Worm (Caenorhabditis elegans) whole organism, L2 larva: ENCODE data around the gene pes-23.

Experiments
- C34F6.9 ChIP-seq: fragments of 150-350 bp; optimal IDR thresholded peaks from 2 replicates; lab custom pipeline; 2014; ENCODE audit warnings: missing biosample characterization, missing genetic modification characterization
- F13H6.1 ChIP-seq: sonication (generic microtip); optimal IDR thresholded peaks from 2 replicates; lab custom pipeline; 2016; ENCODE audit warnings: missing genetic modification characterization, missing compliant biosample characterization
- R02D3.7 ChIP-seq: fragments of 150-350 bp; optimal IDR thresholded peaks from 2 replicates; lab custom pipeline; 2014; ENCODE audit warnings: missing biosample characterization, missing genetic modification characterization
- Y55F3AM.14 ChIP-seq: fragments of 200-800 bp; sonication (Bioruptor generic); optimal IDR thresholded peaks from 2 replicates; lab custom pipeline; 2018; ENCODE audit warnings: mild to moderate bottlenecking, missing genetic modification characterization, missing compliant biosample characterization
- ZK546.5 ChIP-seq: sonication (generic microtip); optimal IDR thresholded peaks from 2 replicates; lab custom pipeline; 2017; ENCODE audit warnings: missing biosample characterization, missing genetic modification characterization
- aly-2 ChIP-seq: fragments of 150-350 bp; optimal IDR thresholded peaks from 2 replicates; lab custom pipeline; 2014; ENCODE audit warnings: missing biosample characterization, missing genetic modification characterization
- blmp-1 ChIP-seq: sonication (generic microtip); optimal IDR thresholded peaks from 2 replicates; lab custom pipeline; 2017; ENCODE audit warnings: missing genetic modification characterization, mild to moderate bottlenecking, missing compliant biosample characterization, antibody characterized with exemption, moderate library complexity; ENCODE audit not compliant: insufficient read depth
- ceh-16 ChIP-seq: fragments of 150-350 bp; optimal IDR thresholded peaks from 2 replicates; lab custom pipeline; 2014; ENCODE audit warnings: missing biosample characterization, missing genetic modification characterization
- ceh-82 ChIP-seq: fragments of 150-350 bp; optimal IDR thresholded peaks from 2 replicates; lab custom pipeline; 2014; ENCODE audit warnings: missing biosample characterization, missing genetic modification characterization
- crh-2 ChIP-seq: sonication (generic microtip); optimal IDR thresholded peaks from 2 replicates; lab custom pipeline; 2017; ENCODE audit warnings: missing biosample characterization, missing genetic modification characterization
- dmd-4 ChIP-seq: sonication (generic microtip); optimal IDR thresholded peaks from 2 replicates; lab custom pipeline; 2017; ENCODE audit warnings: missing biosample characterization, missing genetic modification characterization
- egl-27 ChIP-seq: sonication (generic microtip); optimal IDR thresholded peaks from 3 replicates; lab custom pipeline; 2017; ENCODE audit warnings: missing biosample characterization, missing genetic modification reagents, missing genetic modification characterization
- fos-1 ChIP-seq: fragments of 150-350 bp; optimal IDR thresholded peaks from 2 replicates; lab custom pipeline; 2014; ENCODE audit warnings: missing biosample characterization, missing genetic modification characterization
- lin-13 ChIP-seq: fragments of 150-350 bp; optimal IDR thresholded peaks from 2 replicates; lab custom pipeline; 2014; ENCODE audit warnings: missing biosample characterization, missing genetic modification reagents, missing genetic modification characterization
- lin-39 ChIP-seq: fragments of 150-350 bp; optimal IDR thresholded peaks from 2 replicates; lab custom pipeline; 2014; ENCODE audit warnings: missing biosample characterization, missing genetic modification reagents, missing genetic modification characterization
- lsy-2 ChIP-seq, 2 experiments: fragments of 150-350 bp in 1 of 2; sonication (generic microtip) in 1 of 2; optimal IDR thresholded peaks; 2 replicates each; lab custom pipeline; 2014 to 2017; ENCODE audit warnings: missing biosample characterization in 2 of 2, missing genetic modification characterization in 2 of 2
- nhr-11 ChIP-seq: fragments of 150-350 bp; optimal IDR thresholded peaks from 2 replicates; lab custom pipeline; 2014; ENCODE audit warnings: missing biosample characterization, missing genetic modification characterization
- nhr-129 ChIP-seq: fragments of 150-350 bp; optimal IDR thresholded peaks from 2 replicates; lab custom pipeline; 2014; ENCODE audit warnings: missing biosample characterization, missing genetic modification characterization
- nhr-21 ChIP-seq: fragments of 150-350 bp; optimal IDR thresholded peaks from 2 replicates; lab custom pipeline; 2014; ENCODE audit warnings: missing biosample characterization, missing genetic modification characterization
- nhr-23 ChIP-seq: fragments of 150-350 bp; optimal IDR thresholded peaks from 2 replicates; lab custom pipeline; 2014; ENCODE audit warnings: missing biosample characterization, missing genetic modification reagents, missing genetic modification characterization
- nhr-25 ChIP-seq: fragments of 150-350 bp; sonication (generic microtip); optimal IDR thresholded peaks from 3 replicates; lab custom pipeline; 2014; ENCODE audit warnings: missing biosample characterization, missing genetic modification characterization
- nhr-6 ChIP-seq: fragments of 150-350 bp; optimal IDR thresholded peaks from 2 replicates; lab custom pipeline; 2014; ENCODE audit warnings: missing biosample characterization, missing genetic modification characterization
- nhr-77 ChIP-seq: fragments of 150-350 bp; optimal IDR thresholded peaks from 2 replicates; lab custom pipeline; 2014; ENCODE audit warnings: missing biosample characterization, missing genetic modification characterization
- peb-1 ChIP-seq: fragments of 150-350 bp; optimal IDR thresholded peaks from 2 replicates; lab custom pipeline; 2014; ENCODE audit warnings: missing biosample characterization, missing genetic modification characterization
- sem-4 ChIP-seq: fragments of 150-350 bp; optimal IDR thresholded peaks from 2 replicates; lab custom pipeline; 2014; ENCODE audit warnings: missing biosample characterization, missing genetic modification reagents, missing genetic modification characterization
- skn-1 ChIP-seq: sonication (generic microtip); optimal IDR thresholded peaks from 2 replicates; lab custom pipeline; 2017; ENCODE audit warnings: missing biosample characterization, missing genetic modification characterization
- sma-9 ChIP-seq, 2 experiments: fragments of 150-350 bp in 1 of 2; sonication (generic microtip) in 1 of 2; optimal IDR thresholded peaks; 2 replicates each; lab custom pipeline; 2014 to 2016; ENCODE audit warnings: missing genetic modification characterization in 2 of 2, mild to moderate bottlenecking in 1 of 2, missing biosample characterization in 1 of 2, missing compliant biosample characterization in 1 of 2, missing genetic modification reagents in 1 of 2, moderate library complexity in 1 of 2
- unc-39 ChIP-seq: fragments of 150-350 bp; optimal IDR thresholded peaks from 2 replicates; lab custom pipeline; 2014; ENCODE audit warnings: missing biosample characterization, missing genetic modification characterization
- unc-55 ChIP-seq: fragments of 150-350 bp; sonication (generic microtip); optimal IDR thresholded peaks from 3 replicates; lab custom pipeline; 2014; ENCODE audit warnings: missing biosample characterization, missing genetic modification reagents, missing genetic modification characterization
- unc-62 ChIP-seq: fragments of 150-350 bp; optimal IDR thresholded peaks from 2 replicates; lab custom pipeline; 2014; ENCODE audit warnings: missing biosample characterization, missing genetic modification reagents, missing genetic modification characterization
- ztf-1 ChIP-seq: fragments of 200-800 bp; sonication (Bioruptor generic); conservative IDR thresholded peaks from 2 replicates; pipeline ENCODE4 v1.3.6; 2022; ENCODE audit warnings: missing genetic modification characterization, missing compliant biosample characterization
- ztf-11 ChIP-seq: sonication (generic microtip); optimal IDR thresholded peaks from 2 replicates; lab custom pipeline; 2017; ENCODE audit warnings: missing biosample characterization, missing genetic modification characterization

The pes-23 gene

ce11 chrX:6916150-6916549 lies 15.0 kb downstream of the pes-23 start:
- no peak for TF ChIP-seq peb-1
- TF ChIP-seq sma-9 (GFP tag; optimal IDR thresholded peaks at IDR 0.05; lab: Kevin White, UChicago) = peak; percentile 38
- no peak for TF ChIP-seq sma-9 (tag; optimal IDR thresholded peaks at IDR 0.05; lab: Kevin White, UChicago)
- TF ChIP-seq nhr-6 (tag; lab: Kevin White, UChicago) = peak; percentile 15
- peak; percentile 10 for TF ChIP-seq nhr-129

ce11 chrX:6920132-6920531 lies 19.0 kb downstream of the pes-23 start:
- TF ChIP-seq nhr-77 (tag; lab: Kevin White, UChicago) (no peak), C34F6.9 (tag; lab: Kevin White, UChicago) (no peak)
- TF ChIP-seq, all 48 proteins: peak for 0

- no peak for TF ChIP-seq dmd-4
- TF ChIP-seq fos-1 (tag; lab: Kevin White, UChicago) = peak; percentile 71
- no peak for TF ChIP-seq nhr-129
- no peak for TF ChIP-seq nhr-21 (tag; lab: Kevin White, UChicago)
- no peak for TF ChIP-seq R02D3.7 (tag; lab: Kevin White, UChicago)
- no peak for TF ChIP-seq unc-62
- TF ChIP-seq nhr-11 (tag; lab: Kevin White, UChicago) = no peak
- peak; percentile 14 for TF ChIP-seq F13H6.1
- no peak for TF ChIP-seq ceh-82 (tag; lab: Kevin White, UChicago)
- no peak for TF ChIP-seq sem-4
- TF ChIP-seq skn-1 (tag; lab: Kevin White, UChicago) = no peak
- no peak for TF ChIP-seq peb-1
- TF ChIP-seq unc-39 = no peak
- no peak for TF ChIP-seq C34F6.9 (tag; lab: Kevin White, UChicago)
- TF ChIP-seq ceh-16 (tag; lab: Kevin White, UChicago) = no peak
- TF ChIP-seq nhr-77 (tag; lab: Kevin White, UChicago) = no peak
- TF ChIP-seq nhr-6 (tag; lab: Kevin White, UChicago) = no peak
- no peak for TF ChIP-seq egl-27 (tag; lab: Kevin White, UChicago)
- TF ChIP-seq ZK546.5 (tag; lab: Kevin White, UChicago) = no peak
- TF ChIP-seq lin-39 = no peak
- TF ChIP-seq unc-55 (GFP tag; lab: Kevin White, UChicago) = no peak
- TF ChIP-seq sma-9 (GFP tag; optimal IDR thresholded peaks at IDR 0.05; lab: Kevin White, UChicago) = peak; percentile 18
- no peak for TF ChIP-seq sma-9 (tag; optimal IDR thresholded peaks at IDR 0.05; lab: Kevin White, UChicago)
- no peak for TF ChIP-seq blmp-1
Observed at ce11 chrX:6924461-6924860, 23.3 kb downstream of the pes-23 start, which contains the start of gene otpl-3. TSS of gene otpl-3 (minus strand) at chrX:6924764.

ce11 chrX:6926952-6927351 lies 25.8 kb downstream of the pes-23 start:
- TF ChIP-seq ceh-82 (tag; lab: Kevin White, UChicago) (no peak), aly-2 (tag; lab: Kevin White, UChicago) (no peak), sma-9 (GFP tag; optimal IDR thresholded peaks at IDR 0.05; lab: Kevin White, UChicago) (peak; percentile 49), sma-9 (tag; optimal IDR thresholded peaks at IDR 0.05; lab: Kevin White, UChicago) (no peak), ztf-1 (GFP tag; lab: Robert Waterston, UW) (no peak), crh-2 (tag; lab: Kevin White, UChicago) (peak; percentile 52), unc-62 (no peak), fos-1 (tag; lab: Kevin White, UChicago) (peak; percentile 75), lsy-2 (tag; optimal IDR thresholded peaks at IDR 0.05; lab: Kevin White, UChicago) (no peak), nhr-11 (tag; lab: Kevin White, UChicago) (no peak), nhr-25 (tag; lab: Kevin White, UChicago) (no peak), nhr-77 (tag; lab: Kevin White, UChicago) (no peak), unc-55 (GFP tag; lab: Kevin White, UChicago) (no peak), egl-27 (tag; lab: Kevin White, UChicago) (no peak), sem-4 (no peak), nhr-23 (no peak), nhr-6 (tag; lab: Kevin White, UChicago) (no peak), F13H6.1 (peak; percentile 17), Y55F3AM.14 (no peak)

- TF ChIP-seq lin-13 (GFP tag; lab: Kevin White, UChicago) (no peak), nhr-77 (tag; lab: Kevin White, UChicago) (no peak), fos-1 (tag; lab: Kevin White, UChicago) (peak; percentile 44), ztf-1 (GFP tag; lab: Robert Waterston, UW) (no peak), ztf-11 (tag; lab: Kevin White, UChicago) (no peak)
Observed at ce11 chrX:6928578-6928977, 27.4 kb downstream of the pes-23 start, which contains the start of gene F14B8.5. TSS of gene F14B8.5 (minus strand) at chrX:6928704.
